Worm (Caenorhabditis elegans) whole organism, early embryonic: ENCODE measurements around the gene T02H6.11.

Experiments
- B0310.2 ChIP-seq: sonication (generic microtip); optimal IDR thresholded peaks from 2 replicates; lab custom pipeline; 2016; ENCODE audit warnings: mild to moderate bottlenecking, missing genetic modification characterization, missing compliant biosample characterization
- F13C5.2 ChIP-seq: sonication (generic microtip); optimal IDR thresholded peaks from 2 replicates; lab custom pipeline; 2017; ENCODE audit warnings: mild to moderate bottlenecking, missing genetic modification characterization, inconsistent platforms, missing compliant biosample characterization
- aly-1 ChIP-seq: sonication (generic microtip); optimal IDR thresholded peaks from 2 replicates; lab custom pipeline; 2016; ENCODE audit warnings: missing genetic modification characterization, missing compliant biosample characterization
- tbx-11 ChIP-seq: fragments of 200-800 bp; sonication (Bioruptor generic); IDR thresholded peaks from 2 replicates; pipeline ENCODE4 v1.3.6; 2022; ENCODE audit warnings: missing genetic modification characterization, missing compliant biosample characterization

DNA sequence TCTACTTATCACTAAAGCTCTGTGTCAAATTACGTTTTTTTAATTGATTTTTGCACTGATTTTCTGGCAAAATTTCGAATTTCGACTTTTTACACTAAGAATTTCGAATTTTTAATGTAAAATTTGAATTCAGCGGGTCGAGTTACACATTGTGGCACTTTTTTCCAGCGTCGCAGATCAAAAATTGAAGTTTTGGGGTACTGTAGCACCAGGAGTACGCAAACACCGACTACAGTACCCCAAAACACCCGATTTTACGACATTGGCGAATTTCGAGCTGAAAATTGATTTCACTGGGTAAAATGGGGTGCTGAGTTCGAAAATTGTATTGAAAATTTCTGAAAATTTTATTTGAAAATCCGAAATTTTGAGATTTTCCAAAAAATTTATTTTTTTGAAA is 31.5 kb upstream of the T02H6.11 start:
- TF ChIP-seq F13C5.2 (tag; lab: Kevin White, UChicago) (no peak), aly-1 (no peak), B0310.2 (tag; lab: Kevin White, UChicago) (no peak), tbx-11 (GFP tag; lab: Robert Waterston, UW) (no peak)
